Worm (Caenorhabditis elegans) whole organism, mixed stage, embryonic: ENCODE data around the gene vha-17.
A peak's percentile ranks its signal among the peaks of the same experiment; 100 is the strongest.

Source experiments
- cnd-1 ChIP-seq: fragments of 200-800 bp; sonication (Bioruptor generic); optimal IDR thresholded peaks from 2 replicates; lab custom pipeline; 2018; ENCODE audit warnings: mild to moderate bottlenecking, missing genetic modification characterization, missing compliant biosample characterization
- nhr-28 ChIP-seq: fragments of 150-350 bp; optimal IDR thresholded peaks from 2 replicates; lab custom pipeline; 2014; ENCODE audit warnings: missing biosample characterization, missing genetic modification characterization
- unc-62 ChIP-seq: fragments of 150-350 bp; optimal IDR thresholded peaks from 2 replicates; lab custom pipeline; 2014; ENCODE audit warnings: missing biosample characterization, missing genetic modification reagents, missing genetic modification characterization
- ztf-11 ChIP-seq: fragments of 150-350 bp; optimal IDR thresholded peaks from 2 replicates; lab custom pipeline; 2014; ENCODE audit warnings: missing biosample characterization, missing genetic modification characterization

DNA sequence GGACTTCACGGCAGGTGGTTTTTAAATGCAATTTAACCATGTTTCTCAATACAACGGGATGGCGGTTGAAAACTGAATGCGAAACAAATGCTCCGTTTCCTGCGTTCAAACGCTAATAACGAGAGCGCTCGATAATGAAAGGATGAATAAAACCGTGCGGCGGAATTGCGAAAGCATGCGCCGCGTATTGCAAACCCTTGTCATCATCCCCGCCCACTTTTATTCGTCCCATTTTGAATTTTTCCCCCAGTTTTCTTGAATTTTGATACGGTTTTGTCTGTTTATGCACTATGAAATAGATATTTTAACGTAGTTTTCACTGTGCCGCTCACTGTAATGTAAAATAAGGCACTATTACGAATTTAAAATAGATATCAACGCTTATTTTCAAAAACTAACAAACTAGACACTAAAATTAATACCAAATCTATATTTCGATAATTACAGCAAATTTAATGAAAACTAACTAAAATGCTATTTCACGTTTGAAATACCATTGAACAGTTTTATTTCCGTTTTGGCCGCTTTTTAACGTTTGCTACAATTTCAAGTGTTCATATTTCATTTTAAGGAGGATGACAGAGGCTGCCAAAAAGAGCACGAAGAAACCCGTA lies 5.4 kb upstream of the vha-17 start, which contains the start of the genes F49C12.9 and rpn-7:
- TF ChIP-seq ztf-11 (tag; lab: Kevin White, UChicago) (peak; percentile 52), unc-62 (no peak), cnd-1 (tag; lab: Kevin White, UChicago) (peak; percentile 62), nhr-28 (tag; lab: Kevin White, UChicago) (no peak)
